Worm (Caenorhabditis elegans) whole organism, L4 larva: Measurements from ENCODE around the gene F16G10.8.

ENCODE experiments used
- ama-1 ChIP-seq: fragments of 150-350 bp; optimal IDR thresholded peaks from 2 replicates; lab custom pipeline; 2014; ENCODE audit warnings: inconsistent platforms, mixed read lengths
- dpl-1 ChIP-seq: fragments of 150-350 bp; optimal IDR thresholded peaks from 2 replicates; lab custom pipeline; 2014; ENCODE audit warnings: missing biosample characterization, missing genetic modification reagents, missing genetic modification characterization
- gei-8 ChIP-seq: fragments of 200-800 bp; sonication (Bioruptor generic); optimal IDR thresholded peaks from 2 replicates; lab custom pipeline; 2018; ENCODE audit warnings: mild to moderate bottlenecking, missing genetic modification characterization, missing compliant biosample characterization
- jun-1 ChIP-seq: fragments of 150-350 bp; optimal IDR thresholded peaks from 2 replicates; lab custom pipeline; 2014; ENCODE audit warnings: missing biosample characterization, missing genetic modification reagents, missing genetic modification characterization
- lim-7 ChIP-seq: fragments of 200-800 bp; sonication (Bioruptor generic); IDR thresholded peaks from 2 replicates; pipeline ENCODE4 v1.3.6; 2022; ENCODE audit warnings: missing genetic modification characterization, missing compliant biosample characterization
- lin-15B ChIP-seq: fragments of 150-350 bp; sonication (generic microtip); optimal IDR thresholded peaks from 3 replicates; lab custom pipeline; 2014; ENCODE audit warnings: missing biosample characterization, missing genetic modification characterization
- lin-39 ChIP-seq: fragments of 150-350 bp; optimal IDR thresholded peaks from 2 replicates; lab custom pipeline; 2014; ENCODE audit warnings: missing biosample characterization, missing genetic modification reagents, missing genetic modification characterization
- madf-5 ChIP-seq, 2 experiments: fragments of 200-800 bp; sonication (Bioruptor generic); IDR thresholded peaks; 2 replicates each; pipeline ENCODE4 v1.3.6; 2022; ENCODE audit warnings: missing compliant biosample characterization in 2 of 2, missing genetic modification characterization in 2 of 2
- mxl-2 ChIP-seq: fragments of 200-800 bp; sonication (Bioruptor generic); conservative IDR thresholded peaks from 2 replicates; pipeline ENCODE4 v1.3.6; 2022; ENCODE audit warnings: missing genetic modification reagents, missing genetic modification characterization, missing compliant biosample characterization
- mxl-3 ChIP-seq: fragments of 200-800 bp; sonication (Bioruptor generic); optimal IDR thresholded peaks from 2 replicates; lab custom pipeline; 2018; ENCODE audit warnings: mild to moderate bottlenecking, missing genetic modification characterization, missing compliant biosample characterization
- nhr-237 ChIP-seq: sonication (generic microtip); optimal IDR thresholded peaks from 2 replicates; lab custom pipeline; 2017; ENCODE audit warnings: missing biosample characterization, missing genetic modification characterization
- nhr-77 ChIP-seq: fragments of 150-350 bp; optimal IDR thresholded peaks from 2 replicates; lab custom pipeline; 2014; ENCODE audit warnings: missing biosample characterization, missing genetic modification characterization
- pha-4 ChIP-seq, 2 experiments: fragments of 150-350 bp in 1 of 2; fragments of 200-800 bp in 1 of 2; sonication (Bioruptor generic) in 1 of 2; IDR thresholded peaks in 1 of 2; optimal IDR thresholded peaks in 1 of 2; 2 replicates each; pipeline versions ENCODE4 v1.3.6 to Lab custom; 2014 to 2022; ENCODE audit warnings: missing genetic modification characterization in 2 of 2, missing genetic modification reagents in 2 of 2, missing biosample characterization in 1 of 2, missing compliant biosample characterization in 1 of 2

DNA sequence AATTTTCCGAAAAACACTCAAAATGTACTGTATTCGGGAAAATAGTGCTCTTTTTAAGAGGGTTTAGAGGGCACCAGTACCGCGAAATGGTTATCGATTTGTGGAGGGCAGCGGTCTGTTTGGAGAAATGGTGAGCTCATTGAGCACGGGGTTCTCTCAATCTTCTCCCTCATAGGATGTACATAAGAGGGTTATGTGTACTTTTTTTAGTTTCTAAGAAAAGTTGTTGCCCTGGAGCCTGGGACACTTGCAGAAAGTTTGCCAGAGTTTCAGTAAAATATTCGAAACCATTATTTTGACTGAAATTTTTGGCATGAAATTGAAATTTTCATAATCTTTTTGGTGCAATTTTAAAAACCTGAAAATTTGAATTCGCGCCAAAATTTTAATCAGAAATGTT is 30.7 kb downstream of the F16G10.8 start, which contains the start of gene F43C11.10:
- TF ChIP-seq madf-5 (GFP tag; IDR thresholded peaks at IDR 0.05; lab: Robert Waterston, UW) (no peak), gei-8 (GFP tag; lab: Kevin White, UChicago) (no peak), lin-39 (tag; lab: Kevin White, UChicago) (no peak), nhr-77 (tag; lab: Kevin White, UChicago) (no peak), mxl-3 (GFP tag; lab: Kevin White, UChicago) (no peak), jun-1 (tag; lab: Kevin White, UChicago) (no peak), nhr-237 (tag; lab: Kevin White, UChicago) (no peak), ama-1 (no peak), lim-7 (GFP tag; lab: Robert Waterston, UW) (no peak), pha-4 (GFP tag; IDR thresholded peaks at IDR 0.05; lab: Robert Waterston, UW) (no peak), pha-4 (tag; optimal IDR thresholded peaks at IDR 0.05; lab: Kevin White, UChicago) (no peak), dpl-1 (GFP tag; lab: Kevin White, UChicago) (no peak), mxl-2 (GFP tag; lab: Robert Waterston, UW) (no peak), lin-15B (tag; lab: Kevin White, UChicago) (no peak)
